Fruit fly (Drosophila melanogaster) whole organism, wandering third instar larva: Measurements from ENCODE around the gene tplus3b.

Experiments
- Myc ChIP-seq: fragments of >200 bp; optimal IDR thresholded peaks from 2 replicates; lab custom pipeline; 2017
- N ChIP-seq: fragments of >200 bp; optimal IDR thresholded peaks from 2 replicates; lab custom pipeline; 2018; ENCODE audit warnings: missing biosample characterization, missing external identifiers, missing genetic modification characterization
- br ChIP-seq: fragments of 200-800 bp; sonication (Bioruptor generic); optimal IDR thresholded peaks from 2 replicates; lab custom pipeline; 2016; ENCODE audit warnings: missing biosample characterization, missing genetic modification characterization

DNA sequence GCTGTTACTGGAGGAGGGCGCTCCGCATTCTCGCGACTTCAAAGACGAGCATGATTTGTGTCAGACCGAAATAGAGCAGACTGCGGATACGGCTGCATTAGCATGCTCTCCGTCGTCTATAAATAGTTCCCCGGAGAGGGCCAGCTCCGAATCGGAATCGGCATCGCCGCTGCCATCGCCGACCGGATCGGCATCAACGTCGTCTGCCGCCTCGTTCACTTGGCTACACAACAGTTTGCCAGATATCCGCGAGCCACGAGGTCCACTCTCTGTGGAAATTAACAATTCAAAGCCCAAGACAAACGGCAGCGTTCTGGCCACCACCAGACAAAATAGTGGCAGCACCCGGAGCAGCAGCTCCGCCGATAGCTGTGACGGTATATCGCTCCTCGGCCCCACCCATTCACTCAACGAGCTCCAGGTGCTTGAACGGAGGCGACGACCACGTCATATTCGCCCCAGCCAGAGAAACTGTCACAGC lies 38.5 kb upstream of the tplus3b start:
- TF ChIP-seq br (GFP tag; lab: Kevin White, UChicago) (no peak), Myc (no peak), N (GFP tag; lab: Kevin White, UChicago) (no peak)
